Worm (Caenorhabditis elegans) whole organism, L1 larva: ENCODE data around the gene Y41G9A.17.
A peak's percentile ranks its signal among the peaks of the same experiment; 100 is the strongest.

Experiments used
- F16B12.6 ChIP-seq: fragments of 150-350 bp; optimal IDR thresholded peaks from 2 replicates; lab custom pipeline; 2014; ENCODE audit warnings: missing biosample characterization, missing genetic modification characterization
- Y116A8C.19 ChIP-seq: sonication (generic microtip); optimal IDR thresholded peaks from 2 replicates; lab custom pipeline; 2016; ENCODE audit warnings: missing compliant biosample characterization, missing genetic modification characterization, borderline replicate concordance
- ama-1 ChIP-seq: fragments of 150-350 bp; optimal IDR thresholded peaks from 2 replicates; lab custom pipeline; 2014
- blmp-1 ChIP-seq: fragments of 150-350 bp; optimal IDR thresholded peaks from 2 replicates; lab custom pipeline; 2014; ENCODE audit warnings: missing biosample characterization, missing genetic modification characterization
- ceh-63 ChIP-seq: fragments of 200-800 bp; sonication (Bioruptor generic); optimal IDR thresholded peaks from 2 replicates; lab custom pipeline; 2018; ENCODE audit warnings: mild to moderate bottlenecking, missing genetic modification characterization, missing compliant biosample characterization
- ceh-88 ChIP-seq: fragments of 200-800 bp; sonication (Bioruptor generic); IDR thresholded peaks from 2 replicates; pipeline ENCODE4 v1.3.6; 2022; ENCODE audit warnings: missing genetic modification characterization, missing compliant biosample characterization
- dpl-1 ChIP-seq, 3 experiments: fragments of 150-350 bp in 2 of 3; sonication (generic microtip) in 1 of 3; optimal IDR thresholded peaks; 2 replicates each; lab custom pipeline; 2014 to 2017; ENCODE audit warnings: missing biosample characterization in 3 of 3, missing genetic modification characterization in 3 of 3, missing genetic modification reagents in 3 of 3
- efl-1 ChIP-seq, 4 experiments: fragments of 150-350 bp; optimal IDR thresholded peaks in 3 of 4; peaks in 1 of 4; 1 replicate in 1 of 4; 2 replicates in 3 of 4; lab custom pipeline; 2014; ENCODE audit warnings: missing biosample characterization in 2 of 4, missing genetic modification characterization in 2 of 4, missing genetic modification reagents in 2 of 4
- elt-3 ChIP-seq, 6 experiments: fragments of 150-350 bp in 1 of 6; sonication (generic microtip); optimal IDR thresholded peaks; 2 replicates each; lab custom pipeline; 2017 to 2018; ENCODE audit warnings: missing biosample characterization in 6 of 6, missing genetic modification characterization in 6 of 6, inconsistent platforms in 1 of 6
- ets-5 ChIP-seq: fragments of 200-800 bp; sonication (Bioruptor generic); IDR thresholded peaks from 2 replicates; pipeline ENCODE4 v1.3.6; 2022; ENCODE audit warnings: missing genetic modification characterization, missing compliant biosample characterization
- hlh-17 ChIP-seq: fragments of 200-800 bp; sonication (Bioruptor generic); optimal IDR thresholded peaks from 2 replicates; lab custom pipeline; 2018; ENCODE audit warnings: missing genetic modification characterization, mild to moderate bottlenecking, missing compliant biosample characterization, moderate library complexity, borderline replicate concordance
- hpl-2 ChIP-seq: fragments of 150-350 bp; optimal IDR thresholded peaks from 2 replicates; lab custom pipeline; 2014; ENCODE audit warnings: missing biosample characterization, missing genetic modification reagents, missing genetic modification characterization
- jun-1 ChIP-seq: fragments of 150-350 bp; optimal IDR thresholded peaks from 2 replicates; lab custom pipeline; 2014; ENCODE audit warnings: missing biosample characterization, missing genetic modification reagents, missing genetic modification characterization
- lin-14 ChIP-seq: fragments of 200-800 bp; sonication (Bioruptor generic); optimal IDR thresholded peaks from 2 replicates; lab custom pipeline; 2018; ENCODE audit warnings: mild to moderate bottlenecking, missing genetic modification characterization, moderate library complexity, missing compliant biosample characterization
- lin-15B ChIP-seq: fragments of 150-350 bp; sonication (generic microtip); optimal IDR thresholded peaks from 3 replicates; lab custom pipeline; 2014; ENCODE audit warnings: missing biosample characterization, missing genetic modification characterization
- lin-35 ChIP-seq, 2 experiments: fragments of 150-350 bp; optimal IDR thresholded peaks; 2 replicates each; lab custom pipeline; 2014; ENCODE audit warnings: missing biosample characterization in 2 of 2, missing genetic modification characterization in 2 of 2, missing genetic modification reagents in 2 of 2
- lsy-2 ChIP-seq, 2 experiments: fragments of 150-350 bp; optimal IDR thresholded peaks; 2 replicates each; lab custom pipeline; 2014; ENCODE audit warnings: missing biosample characterization in 2 of 2, missing genetic modification characterization in 2 of 2
- mdl-1 ChIP-seq, 2 experiments: fragments of 150-350 bp; optimal IDR thresholded peaks; 2 replicates each; lab custom pipeline; 2014 to 2017; ENCODE audit warnings: missing biosample characterization in 2 of 2, missing genetic modification characterization in 2 of 2, inconsistent platforms in 1 of 2
- nhr-11 ChIP-seq: fragments of 150-350 bp; optimal IDR thresholded peaks from 2 replicates; lab custom pipeline; 2014; ENCODE audit warnings: missing biosample characterization, missing genetic modification characterization
- nhr-19 ChIP-seq: fragments of 200-800 bp; sonication (Bioruptor generic); conservative IDR thresholded peaks from 2 replicates; pipeline ENCODE4 v1.3.6; 2022; ENCODE audit warnings: missing genetic modification characterization, missing compliant biosample characterization
- nhr-20 ChIP-seq: sonication (generic microtip); optimal IDR thresholded peaks from 2 replicates; lab custom pipeline; 2016; ENCODE audit warnings: mild to moderate bottlenecking, missing genetic modification characterization, missing compliant biosample characterization
- nhr-71 ChIP-seq: sonication (generic microtip); optimal IDR thresholded peaks from 2 replicates; lab custom pipeline; 2016; ENCODE audit warnings: mild to moderate bottlenecking, missing genetic modification characterization, moderate library complexity, missing compliant biosample characterization
- nhr-85 ChIP-seq: sonication (generic microtip); peaks from one replicate; lab custom pipeline; 2016; ENCODE audit warnings: missing genetic modification characterization, inconsistent platforms, missing compliant biosample characterization
- pag-3 ChIP-seq: sonication (generic microtip); optimal IDR thresholded peaks from 2 replicates; lab custom pipeline; 2017; ENCODE audit warnings: missing genetic modification characterization, mild to moderate bottlenecking, missing compliant biosample characterization, antibody characterized with exemption, borderline replicate concordance; ENCODE audit not compliant: insufficient read depth
- rnt-1 ChIP-seq: sonication (generic microtip); optimal IDR thresholded peaks from 2 replicates; lab custom pipeline; 2016; ENCODE audit warnings: mild to moderate bottlenecking, missing genetic modification characterization, moderate library complexity, missing compliant biosample characterization
- skn-1 ChIP-seq: fragments of 150-350 bp; optimal IDR thresholded peaks from 2 replicates; lab custom pipeline; 2014; ENCODE audit warnings: missing biosample characterization, missing genetic modification characterization
- snpc-4 ChIP-seq: fragments of 150-350 bp; optimal IDR thresholded peaks from 2 replicates; lab custom pipeline; 2014; ENCODE audit warnings: missing biosample characterization, missing genetic modification characterization
- snu-23 ChIP-seq: sonication (generic microtip); optimal IDR thresholded peaks from 2 replicates; lab custom pipeline; 2016; ENCODE audit warnings: missing genetic modification characterization, missing compliant biosample characterization
- sox-4 ChIP-seq: sonication (generic microtip); optimal IDR thresholded peaks from 2 replicates; lab custom pipeline; 2016; ENCODE audit warnings: missing genetic modification characterization, missing compliant biosample characterization
- sptf-1 ChIP-seq: fragments of 150-350 bp; optimal IDR thresholded peaks from 2 replicates; lab custom pipeline; 2014; ENCODE audit warnings: missing biosample characterization, missing genetic modification characterization
- swsn-7 ChIP-seq: sonication (generic microtip); optimal IDR thresholded peaks from 2 replicates; lab custom pipeline; 2016; ENCODE audit warnings: missing genetic modification characterization, missing compliant biosample characterization
- tbx-2 ChIP-seq: sonication (generic microtip); optimal IDR thresholded peaks from 2 replicates; lab custom pipeline; 2016; ENCODE audit warnings: missing genetic modification characterization, missing compliant biosample characterization
- unc-130 ChIP-seq: fragments of 150-350 bp; optimal IDR thresholded peaks from 2 replicates; lab custom pipeline; 2017; ENCODE audit warnings: missing biosample characterization, missing genetic modification characterization, inconsistent platforms
- unc-62 ChIP-seq: fragments of 150-350 bp; optimal IDR thresholded peaks from 2 replicates; lab custom pipeline; 2014; ENCODE audit warnings: missing biosample characterization, missing genetic modification reagents, missing genetic modification characterization
- unc-86 ChIP-seq: sonication (generic microtip); optimal IDR thresholded peaks from 2 replicates; lab custom pipeline; 2016; ENCODE audit warnings: missing genetic modification characterization, missing compliant biosample characterization
- vab-15 ChIP-seq: sonication (generic microtip); optimal IDR thresholded peaks from 2 replicates; lab custom pipeline; 2017; ENCODE audit warnings: missing genotype, mild to moderate bottlenecking, missing genetic modification characterization, missing compliant biosample characterization

Gene Y41G9A.17

DNA sequence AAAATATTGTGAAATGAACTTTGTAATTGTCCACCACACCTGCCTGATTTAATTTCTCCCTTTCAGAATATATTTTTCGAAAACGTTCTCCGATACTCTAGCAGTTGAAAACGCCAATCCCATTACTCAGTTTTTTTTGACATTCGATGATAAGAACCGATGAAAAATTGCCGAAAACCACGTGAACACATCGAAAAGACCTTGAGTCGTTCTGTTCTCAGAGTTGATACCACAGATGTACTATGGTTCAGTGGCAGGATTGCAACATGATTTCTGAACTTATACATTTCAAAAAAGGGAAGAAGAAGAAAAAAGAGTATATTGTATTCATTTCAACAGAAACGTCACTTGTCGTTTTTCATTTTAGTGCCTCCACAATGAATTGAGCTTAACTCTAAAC lies 20.4 kb upstream of the Y41G9A.17 start:
- TF ChIP-seq lin-35 (GFP tag; optimal IDR thresholded peaks at IDR 0.05; lab: Kevin White, UChicago) (peak in 1 of 2 experiments; percentile 28), lin-15B (tag; lab: Kevin White, UChicago) (no peak), nhr-11 (tag; lab: Kevin White, UChicago) (no peak), efl-1 (optimal IDR thresholded peaks at IDR 0.05; lab: Kevin White, UChicago) (no peak), efl-1 (GFP tag; optimal IDR thresholded peaks at IDR 0.05 in 1 of 2; lab: Kevin White, UChicago) (peak in 1 of 2 experiments; percentile 59), mdl-1 (tag; optimal IDR thresholded peaks at IDR 0.05; lab: Kevin White, UChicago) (peak in 1 of 2 experiments; percentile 24), ama-1 (lab: Kevin White, UChicago) (no peak), ceh-63 (GFP tag; lab: Kevin White, UChicago) (no peak), blmp-1 (no peak), pag-3 (tag; lab: Kevin White, UChicago) (no peak), tbx-2 (tag; lab: Kevin White, UChicago) (peak; percentile 16), hpl-2 (no peak), nhr-20 (tag; lab: Kevin White, UChicago) (peak; percentile 60), nhr-71 (tag; lab: Kevin White, UChicago) (peak; percentile 48), F16B12.6 (tag; lab: Kevin White, UChicago) (no peak), elt-3 (tag; optimal IDR thresholded peaks at IDR 0.05; lab: Kevin White, UChicago) (peak in 2 of 6 experiments; percentile 26 to 94), ceh-88 (GFP tag; lab: Robert Waterston, UW) (no peak), snu-23 (GFP tag; lab: Kevin White, UChicago) (peak; percentile 40), lin-14 (GFP tag; lab: Kevin White, UChicago) (peak; percentile 38), nhr-85 (peak; percentile 79), unc-86 (tag; lab: Kevin White, UChicago) (no peak)

DNA sequence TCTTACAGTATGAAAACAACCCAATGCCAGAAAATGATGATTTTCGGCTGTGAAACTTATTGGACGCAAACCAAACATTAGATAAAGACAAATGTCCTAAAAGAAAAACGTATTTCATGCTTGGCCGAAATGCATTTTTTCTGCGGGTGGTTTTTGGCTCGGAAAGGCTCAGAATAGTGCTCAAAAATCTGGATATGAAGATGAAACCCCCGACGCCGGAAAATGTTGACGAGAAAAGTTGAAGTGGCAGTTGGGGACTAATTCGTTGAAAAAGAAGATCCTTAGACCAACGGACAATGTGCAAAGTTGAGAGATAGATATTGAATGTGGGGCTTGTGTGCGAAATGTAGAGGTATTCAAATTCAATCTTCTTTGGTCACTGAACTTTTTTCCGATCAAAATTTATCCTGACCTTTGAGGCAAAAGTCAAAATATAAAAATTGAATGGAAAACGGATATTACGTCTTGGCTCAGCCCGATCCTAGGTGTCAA lies 19.0 kb upstream of the Y41G9A.17 start, which contains the start of gene flp-18:
flp-18 (minus strand) TSS at position 51 of the 492 bp plus-strand sequence.
- no peak for TF ChIP-seq lin-14 (GFP tag; lab: Kevin White, UChicago)
- no peak for TF ChIP-seq nhr-19
- no peak for TF ChIP-seq unc-130
- no peak for TF ChIP-seq mdl-1 (tag; optimal IDR thresholded peaks at IDR 0.05; lab: Kevin White, UChicago)
- TF ChIP-seq snu-23 (GFP tag; lab: Kevin White, UChicago) = no peak
- no peak for TF ChIP-seq skn-1 (tag; lab: Kevin White, UChicago)
- no peak for TF ChIP-seq unc-62 (GFP tag; lab: Kevin White, UChicago)
- no peak for TF ChIP-seq tbx-2 (tag; lab: Kevin White, UChicago)
- TF ChIP-seq nhr-20 (tag; lab: Kevin White, UChicago) = no peak
- TF ChIP-seq jun-1 (tag; lab: Kevin White, UChicago) = no peak
- no peak for TF ChIP-seq lin-15B (tag; lab: Kevin White, UChicago)
- no peak for TF ChIP-seq lsy-2 (tag; optimal IDR thresholded peaks at IDR 0.05; lab: Kevin White, UChicago)
- no peak for TF ChIP-seq vab-15 (tag; lab: Kevin White, UChicago)

DNA sequence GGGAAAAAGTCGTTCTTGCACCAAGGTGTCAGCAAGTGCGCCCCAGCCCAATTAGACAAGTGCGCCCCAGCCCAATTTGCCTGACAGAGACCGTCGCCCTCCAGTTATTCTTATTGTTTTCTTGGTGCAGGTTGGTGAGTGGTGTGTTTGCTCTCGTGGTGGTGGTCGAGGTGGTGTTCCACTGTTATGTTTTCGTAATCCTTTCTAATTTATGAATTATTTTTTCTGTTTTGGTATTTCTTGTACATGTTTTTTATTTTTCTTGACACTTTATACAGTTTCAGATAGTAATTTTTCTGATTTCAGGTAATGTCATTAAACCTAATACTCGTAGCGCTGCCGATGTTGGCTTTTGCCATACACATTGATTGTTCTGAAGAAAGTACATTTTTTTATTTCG lies 9.6 kb upstream of the Y41G9A.17 start, which contains the start of gene Y48D7A.1:
Y48D7A.1 (plus strand) TSS at position 301 of the 400 bp plus-strand sequence.
- TF ChIP-seq unc-130 (no peak), vab-15 (tag; lab: Kevin White, UChicago) (no peak)

DNA sequence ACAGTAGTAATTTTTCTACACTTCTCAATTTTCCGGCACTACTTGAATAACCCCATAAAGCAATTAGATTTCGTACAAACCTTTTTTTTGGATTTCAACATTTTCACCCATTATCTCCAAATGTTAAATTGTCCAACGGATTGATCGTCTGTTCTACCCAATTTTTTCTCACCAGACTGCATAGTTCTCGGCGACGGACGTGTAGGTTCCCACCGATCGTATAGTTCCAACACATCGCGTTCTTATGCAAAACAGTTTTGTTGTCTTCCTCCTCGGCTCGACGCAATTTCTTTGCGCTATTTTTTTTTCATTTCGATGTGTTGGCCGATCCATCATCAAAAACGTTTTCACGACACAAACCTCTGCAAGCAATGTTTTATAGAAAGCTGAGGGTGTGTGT lies 4.2 kb upstream of the Y41G9A.17 start, which contains the start of gene Y41G9A.6:
Y41G9A.6 (minus strand) TSS at position 101 of the 400 bp plus-strand sequence.
- no peak for TF ChIP-seq lin-14 (GFP tag; lab: Kevin White, UChicago)
- no peak for TF ChIP-seq sptf-1 (tag; lab: Kevin White, UChicago)
- TF ChIP-seq Y116A8C.19 (tag; lab: Kevin White, UChicago) = no peak
- no peak for TF ChIP-seq rnt-1 (tag; lab: Kevin White, UChicago)
- TF ChIP-seq hlh-17 = no peak
- TF ChIP-seq nhr-85 = no peak
- no peak for TF ChIP-seq dpl-1 (GFP tag; optimal IDR thresholded peaks at IDR 0.05; lab: Kevin White, UChicago)
- no peak for TF ChIP-seq ets-5 (GFP tag; lab: Robert Waterston, UW)
- no peak for TF ChIP-seq sox-4
- TF ChIP-seq swsn-7 (tag; lab: Kevin White, UChicago) = no peak
- TF ChIP-seq snpc-4 (tag; lab: Kevin White, UChicago) = no peak
- TF ChIP-seq, all 84 proteins: peak for 0
